Fruit fly (Drosophila melanogaster) whole organism, embryonic: ENCODE results near the gene CG13962.

ENCODE experiments used
- CG10979 ChIP-seq: fragments of 200-800 bp; sonication (Bioruptor generic); optimal IDR thresholded peaks from 2 replicates; lab custom pipeline; 2018; ENCODE audit warnings: missing biosample characterization, mild to moderate bottlenecking, missing genetic modification characterization, moderate library complexity
- CG11093 ChIP-seq: fragments of 200-800 bp; sonication (Bioruptor generic); IDR thresholded peaks from 3 replicates; pipeline ENCODE4 v1.3.6; 2022; ENCODE audit warnings: missing biosample characterization, missing genetic modification characterization
- CG12155 ChIP-seq: fragments of 200-800 bp; sonication (Bioruptor generic); optimal IDR thresholded peaks from 3 replicates; lab custom pipeline; 2016; ENCODE audit warnings: missing biosample characterization, missing genetic modification characterization
- CG12744 ChIP-seq: fragments of 200-800 bp; sonication (Bioruptor generic); optimal IDR thresholded peaks from 2 replicates; lab custom pipeline; 2016; ENCODE audit warnings: missing biosample characterization, missing genetic modification characterization
- CG13894 ChIP-seq: fragments of 200-800 bp; sonication (Bioruptor generic); optimal IDR thresholded peaks from 3 replicates; lab custom pipeline; 2018; ENCODE audit warnings: missing biosample characterization, mild to moderate bottlenecking, missing genetic modification characterization, moderate library complexity
- CG14441 ChIP-seq: fragments of 200-800 bp; sonication (Bioruptor generic); IDR thresholded peaks from 2 replicates; pipeline ENCODE4 v1.3.6; 2022; ENCODE audit warnings: missing biosample characterization, missing genetic modification characterization
- CG15514 ChIP-seq: fragments of 200-800 bp; sonication (Bioruptor generic); optimal IDR thresholded peaks from 3 replicates; lab custom pipeline; 2017; ENCODE audit warnings: missing biosample characterization, missing genetic modification characterization, mild to moderate bottlenecking, moderate library complexity, missing genetic modification reagents
- CG17186 ChIP-seq: fragments of 200-800 bp; sonication (Bioruptor generic); optimal IDR thresholded peaks from 3 replicates; lab custom pipeline; 2017; ENCODE audit warnings: missing biosample characterization, missing genetic modification reagents, missing genetic modification characterization
- CG17361 ChIP-seq: fragments of 200-800 bp; sonication (Bioruptor generic); IDR thresholded peaks from 3 replicates; pipeline ENCODE4 v1.3.6; 2022; ENCODE audit warnings: missing biosample characterization, missing genetic modification characterization
- CG1832 ChIP-seq: fragments of 200-800 bp; sonication (Bioruptor generic); optimal IDR thresholded peaks from 2 replicates; lab custom pipeline; 2017; ENCODE audit warnings: missing biosample characterization, mild to moderate bottlenecking, missing genetic modification characterization, inconsistent platforms
- CG18764 ChIP-seq: fragments of 200-800 bp; sonication (Bioruptor generic); optimal IDR thresholded peaks from 3 replicates; lab custom pipeline; 2016; ENCODE audit warnings: missing biosample characterization, missing genetic modification characterization
- CG2712 ChIP-seq: fragments of 200-800 bp; optimal IDR thresholded peaks from 3 replicates; lab custom pipeline; 2019; ENCODE audit warnings: missing biosample characterization, mild to moderate bottlenecking, missing genetic modification characterization, moderate library complexity
- CG4854 ChIP-seq: fragments of 200-800 bp; sonication (Bioruptor generic); optimal IDR thresholded peaks from 2 replicates; lab custom pipeline; 2016; ENCODE audit warnings: missing biosample characterization, missing genetic modification characterization, inconsistent platforms
- CG5245 ChIP-seq: fragments of 200-800 bp; sonication (Bioruptor generic); optimal IDR thresholded peaks from 3 replicates; lab custom pipeline; 2016; ENCODE audit warnings: missing biosample characterization, missing genetic modification characterization
- D19A ChIP-seq: fragments of 200-800 bp; optimal IDR thresholded peaks from 3 replicates; lab custom pipeline; 2019; ENCODE audit warnings: missing biosample characterization, mild to moderate bottlenecking, missing genetic modification characterization, moderate library complexity
- Eip74EF ChIP-seq, 2 experiments: fragments of 200-800 bp in 1 of 2; fragments of >200 bp in 1 of 2; sonication (Bioruptor generic) in 1 of 2; optimal IDR thresholded peaks; 2 replicates each; lab custom pipeline; 2017 to 2019; ENCODE audit warnings: missing biosample characterization in 2 of 2, missing genetic modification characterization in 2 of 2, mild to moderate bottlenecking in 1 of 2, moderate library complexity in 1 of 2
- Ets65A ChIP-seq: fragments of 200-800 bp; sonication (Bioruptor generic); peaks from one replicate; lab custom pipeline; 2016; ENCODE audit warnings: missing biosample characterization, missing genetic modification characterization
- H2.0 ChIP-seq: fragments of 200-800 bp; sonication (Bioruptor generic); IDR thresholded peaks from 2 replicates; pipeline ENCODE4 v1.3.6; 2022; ENCODE audit warnings: missing biosample characterization, missing genetic modification characterization
- Mes4 ChIP-seq: fragments of 200-800 bp; sonication (Bioruptor generic); optimal IDR thresholded peaks from 2 replicates; lab custom pipeline; 2016; ENCODE audit warnings: missing biosample characterization, missing genetic modification characterization
- NK7.1 ChIP-seq: fragments of 200-800 bp; sonication (Bioruptor generic); optimal IDR thresholded peaks from 3 replicates; lab custom pipeline; 2016; ENCODE audit warnings: missing biosample characterization, missing genetic modification characterization
- Pdp1 ChIP-seq, 2 experiments: fragments of 200-800 bp; sonication (Bioruptor generic); optimal IDR thresholded peaks; 3 replicates each; lab custom pipeline; 2016; ENCODE audit warnings: missing biosample characterization in 2 of 2, missing genetic modification characterization in 2 of 2, mild to moderate bottlenecking in 1 of 2, moderate library complexity in 1 of 2
- Side ChIP-seq: fragments of 200-800 bp; sonication (Bioruptor generic); optimal IDR thresholded peaks from 2 replicates; lab custom pipeline; 2016; ENCODE audit warnings: missing biosample characterization, missing genetic modification characterization
- Sry-δ ChIP-seq: fragments of 200-800 bp; sonication (Bioruptor generic); optimal IDR thresholded peaks from 2 replicates; lab custom pipeline; 2016; ENCODE audit warnings: missing biosample characterization, missing genetic modification characterization
- Trl ChIP-seq, 3 experiments: fragments of >200 bp in 2 of 3; fragments of 200-800 bp in 1 of 3; sonication (Bioruptor generic) in 1 of 3; optimal IDR thresholded peaks; 2 replicates in 1 of 3; 3 replicates in 2 of 3; lab custom pipeline; 2016 to 2017; ENCODE audit warnings: missing biosample characterization in 1 of 3, missing genetic modification characterization in 1 of 3
- ab ChIP-seq: fragments of 200-800 bp; sonication (Bioruptor generic); optimal IDR thresholded peaks from 2 replicates; lab custom pipeline; 2016; ENCODE audit warnings: missing biosample characterization, missing genetic modification characterization
- abd-A ChIP-seq: fragments of 200-800 bp; sonication (Bioruptor generic); optimal IDR thresholded peaks from 3 replicates; lab custom pipeline; 2019; ENCODE audit warnings: missing biosample characterization, mild to moderate bottlenecking, missing genetic modification characterization, moderate library complexity
- ac ChIP-seq: fragments of 200-800 bp; sonication (Bioruptor generic); optimal IDR thresholded peaks from 3 replicates; lab custom pipeline; 2017; ENCODE audit warnings: missing biosample characterization, mild to moderate bottlenecking, missing genetic modification characterization
- cad ChIP-seq: fragments of >200 bp; optimal IDR thresholded peaks from 2 replicates; lab custom pipeline; 2017; ENCODE audit warnings: missing biosample characterization, missing genetic modification characterization
- cato ChIP-seq: fragments of 200-800 bp; sonication (Bioruptor generic); optimal IDR thresholded peaks from 2 replicates; lab custom pipeline; 2016; ENCODE audit warnings: missing biosample characterization, missing genetic modification characterization, borderline replicate concordance
- caup ChIP-seq: fragments of 200-800 bp; sonication (Bioruptor generic); optimal IDR thresholded peaks from 3 replicates; lab custom pipeline; 2017; ENCODE audit warnings: missing biosample characterization, mild to moderate bottlenecking, missing genetic modification characterization, moderate library complexity; ENCODE audit not compliant: severe bottlenecking
- chinmo ChIP-seq: fragments of 200-800 bp; sonication (Bioruptor generic); IDR thresholded peaks from 4 replicates; pipeline ENCODE4 v1.3.6; 2022; ENCODE audit warnings: missing biosample characterization, missing genetic modification characterization; ENCODE audit not compliant: partially characterized antibody
- ci ChIP-seq: fragments of 200-800 bp; sonication (Bioruptor generic); IDR thresholded peaks from 3 replicates; pipeline ENCODE4 v1.3.6; 2022; ENCODE audit warnings: missing biosample characterization, missing genetic modification characterization
- dimm ChIP-seq: fragments of 200-800 bp; sonication (Bioruptor generic); IDR thresholded peaks from 2 replicates; pipeline ENCODE4 v1.3.6; 2022; ENCODE audit warnings: missing biosample characterization, missing genetic modification characterization
- fu2 ChIP-seq: fragments of 200-800 bp; sonication (Bioruptor generic); optimal IDR thresholded peaks from 2 replicates; lab custom pipeline; 2016; ENCODE audit warnings: missing biosample characterization, missing genetic modification characterization
- insv ChIP-seq, 2 experiments: fragments of 200-800 bp; sonication (Bioruptor generic); optimal IDR thresholded peaks; 3 replicates each; lab custom pipeline; 2016 to 2018; ENCODE audit warnings: missing biosample characterization in 2 of 2, missing genetic modification characterization in 2 of 2
- inv ChIP-seq: fragments of 200-800 bp; sonication (Bioruptor generic); IDR thresholded peaks from 2 replicates; pipeline ENCODE4 v1.3.6; 2022; ENCODE audit warnings: missing biosample characterization, missing genetic modification characterization; ENCODE audit not compliant: partially characterized antibody
- mirr ChIP-seq: fragments of 200-800 bp; sonication (Bioruptor generic); optimal IDR thresholded peaks from 3 replicates; lab custom pipeline; 2018; ENCODE audit warnings: missing biosample characterization, mild to moderate bottlenecking, missing genetic modification characterization
- ranshi ChIP-seq: fragments of 200-800 bp; sonication (Bioruptor generic); IDR thresholded peaks from 2 replicates; pipeline ENCODE4 v1.3.6; 2022; ENCODE audit warnings: missing biosample characterization, missing genetic modification characterization
- rib ChIP-seq: fragments of 200-800 bp; sonication (Bioruptor generic); IDR thresholded peaks from 2 replicates; pipeline ENCODE4 v1.3.6; 2022; ENCODE audit warnings: missing biosample characterization, missing genetic modification characterization
- run ChIP-seq: fragments of 200-800 bp; sonication (Bioruptor generic); optimal IDR thresholded peaks from 3 replicates; lab custom pipeline; 2018; ENCODE audit warnings: missing biosample characterization, mild to moderate bottlenecking, missing genetic modification characterization
- sens ChIP-seq: fragments of 200-800 bp; sonication (Bioruptor generic); peaks from one replicate; lab custom pipeline; 2016; ENCODE audit warnings: missing biosample characterization, missing genetic modification characterization
- stc ChIP-seq: fragments of 200-800 bp; sonication (Bioruptor generic); IDR thresholded peaks from 2 replicates; pipeline ENCODE4 v1.3.6; 2022; ENCODE audit warnings: missing biosample characterization, missing genetic modification characterization
- tap ChIP-seq: fragments of 200-800 bp; optimal IDR thresholded peaks from 3 replicates; lab custom pipeline; 2019; ENCODE audit warnings: missing biosample characterization, mild to moderate bottlenecking, missing genetic modification characterization, moderate library complexity
- zen ChIP-seq: fragments of 200-800 bp; sonication (Bioruptor generic); optimal IDR thresholded peaks from 3 replicates; lab custom pipeline; 2018; ENCODE audit warnings: missing biosample characterization, mild to moderate bottlenecking, missing genetic modification characterization, moderate library complexity
- zen2 ChIP-seq: fragments of 200-800 bp; sonication (Bioruptor generic); IDR thresholded peaks from 3 replicates; pipeline ENCODE4 v1.3.6; 2022; ENCODE audit warnings: missing biosample characterization, missing genetic modification characterization; ENCODE audit not compliant: partially characterized antibody

The CG13962 gene

DNA sequence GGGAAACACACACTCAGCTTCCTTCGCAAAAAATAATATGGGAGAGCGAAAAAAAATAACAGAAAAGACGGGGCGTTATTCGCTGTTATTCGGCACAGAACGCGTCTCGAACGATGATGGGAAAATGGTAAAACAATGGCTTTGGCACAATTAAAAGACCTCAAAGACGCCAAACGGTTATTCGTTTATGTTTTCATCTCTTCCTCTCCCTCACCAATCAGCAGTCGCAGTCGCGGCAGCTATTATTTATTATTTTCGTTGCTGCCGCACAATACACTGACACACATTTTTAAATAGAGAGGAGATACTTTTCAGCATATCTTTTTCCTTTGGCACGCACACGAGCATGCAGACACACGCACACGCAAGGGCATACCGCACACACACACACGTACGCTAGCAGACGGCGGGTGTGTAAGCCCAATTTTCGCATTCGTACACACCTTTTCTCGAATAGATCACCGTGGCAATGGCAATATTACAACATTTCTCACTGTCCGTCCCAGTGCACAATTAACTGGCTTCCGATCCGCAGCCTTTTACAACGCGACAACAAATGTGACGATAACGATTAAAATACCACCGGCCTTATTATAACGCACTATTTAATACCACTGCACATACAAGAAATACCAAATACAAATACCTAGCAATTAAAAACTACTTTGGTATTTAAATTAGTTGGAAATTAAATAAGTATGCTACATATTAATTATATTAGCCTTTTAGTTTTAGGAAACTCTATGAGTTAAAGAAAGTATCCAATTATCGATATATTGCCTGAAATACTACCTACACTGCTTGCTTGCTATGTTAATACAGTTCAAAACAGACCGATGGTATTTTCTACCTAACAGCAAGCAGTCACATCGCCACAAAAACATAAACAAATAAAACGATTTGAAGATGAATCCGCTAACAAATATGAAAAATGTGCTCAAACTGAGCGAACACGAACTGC is 22.7 kb downstream of the CG13962 start, which contains the start of the genes CdGAPr and CG10466 (continued):
- TF ChIP-seq CG18764 (GFP tag; lab: Kevin White, UChicago): no peak
- TF ChIP-seq CG13894 (tag; lab: Kevin White, UChicago): no peak
- TF ChIP-seq CG5245 (GFP tag; lab: Kevin White, UChicago): no peak
- no peak for TF ChIP-seq Side (GFP tag; lab: Kevin White, UChicago)
- TF ChIP-seq Trl (optimal IDR thresholded peaks at IDR 0.05; lab: Kevin White, UChicago): peak in 1 of 2 experiments; percentile 19
- TF ChIP-seq Trl (GFP tag; optimal IDR thresholded peaks at IDR 0.05; lab: Kevin White, UChicago): no peak
- no peak for TF ChIP-seq zen2 (GFP tag; lab: Robert Waterston, UW)
- peak in 1 of 2 experiments; percentile 40 for TF ChIP-seq Eip74EF (GFP tag; optimal IDR thresholded peaks at IDR 0.05; lab: Kevin White, UChicago)
- TF ChIP-seq Pdp1 (GFP tag; optimal IDR thresholded peaks at IDR 0.05; lab: Kevin White, UChicago): peak in 1 of 2 experiments; percentile 40
- peak; percentile 80 for TF ChIP-seq Ets65A (GFP tag; lab: Kevin White, UChicago)
- TF ChIP-seq stc (GFP tag; lab: Robert Waterston, UW): no peak
- TF ChIP-seq mirr (GFP tag; lab: Kevin White, UChicago): peak; percentile 26
- TF ChIP-seq insv (GFP tag; optimal IDR thresholded peaks at IDR 0.05; lab: Kevin White, UChicago): peak in 1 of 2 experiments; percentile 9
- TF ChIP-seq fu2 (GFP tag; lab: Kevin White, UChicago): no peak
- TF ChIP-seq CG17186: peak; percentile 24
- TF ChIP-seq ac: no peak
- no peak for TF ChIP-seq H2.0 (GFP tag; lab: Robert Waterston, UW)
- no peak for TF ChIP-seq CG12155 (GFP tag; lab: Kevin White, UChicago)
- no peak for TF ChIP-seq cad (GFP tag; lab: Kevin White, UChicago)
- peak; percentile 15 for TF ChIP-seq run (tag; lab: Kevin White, UChicago)
- TF ChIP-seq NK7.1 (GFP tag; lab: Kevin White, UChicago): no peak
- TF ChIP-seq CG15514 (GFP tag; lab: Kevin White, UChicago): peak; percentile 16
- TF ChIP-seq cato (GFP tag; lab: Kevin White, UChicago): no peak
- no peak for TF ChIP-seq dimm (GFP tag; lab: Robert Waterston, UW)

- no peak for TF ChIP-seq ranshi (GFP tag; lab: Robert Waterston, UW)
- no peak for TF ChIP-seq Mes4 (GFP tag; lab: Kevin White, UChicago)
- 0 out of 3 replicates have a peak, but pooled peaks have one; percentile 32 for TF ChIP-seq ci (GFP tag; lab: Robert Waterston, UW)
- peak; percentile 4 for TF ChIP-seq abd-A (tag; lab: Kevin White, UChicago)
- 0 out of 4 replicates have a peak, but pooled peaks have one; percentile 55 for TF ChIP-seq chinmo (GFP tag; lab: Robert Waterston, UW)
- peak; percentile 14 for TF ChIP-seq tap (tag; lab: Kevin White, UChicago)
- TF ChIP-seq CG4854 (GFP tag; lab: Kevin White, UChicago): no peak
- no peak for TF ChIP-seq CG10979 (tag; lab: Kevin White, UChicago)
- TF ChIP-seq CG17361 (GFP tag; lab: Robert Waterston, UW): peak; percentile 40; the same call in 1 of the 3 replicates
- TF ChIP-seq zen: peak; percentile 20
- 0 out of 2 replicates have a peak, but pooled peaks have one; percentile 21 for TF ChIP-seq rib (GFP tag; lab: Robert Waterston, UW)
- TF ChIP-seq CG2712: peak; percentile 1
- no peak for TF ChIP-seq CG14441
- no peak for TF ChIP-seq mirr (GFP tag; lab: Kevin White, UChicago)
- peak; percentile 32 for TF ChIP-seq D19A (tag; lab: Kevin White, UChicago)
- TF ChIP-seq inv (GFP tag; lab: Robert Waterston, UW): no peak
- TF ChIP-seq CG11093 (GFP tag; lab: Robert Waterston, UW): no peak
- TF ChIP-seq sens (GFP tag; lab: Kevin White, UChicago): peak; percentile 23
- TF ChIP-seq Sry-δ (GFP tag; lab: Kevin White, UChicago): no peak
- no peak for TF ChIP-seq CG12744 (GFP tag; lab: Kevin White, UChicago)
- no peak for TF ChIP-seq ab (GFP tag; lab: Kevin White, UChicago)
- peak; percentile 31 for TF ChIP-seq CG1832
- no peak for TF ChIP-seq caup (GFP tag; lab: Kevin White, UChicago)
Observed at dm6 chr2L:19790553-19791320, 23.6 kb downstream of the CG13962 start.
